Worm (Caenorhabditis elegans) whole organism, L3 larva: Measurements from ENCODE around the gene C53C11.1.

Experiments
- ama-1 ChIP-seq: fragments of 150-350 bp; optimal IDR thresholded peaks from 2 replicates; lab custom pipeline; 2018
- elt-2 ChIP-seq: sonication (generic microtip); optimal IDR thresholded peaks from 2 replicates; lab custom pipeline; 2016; ENCODE audit warnings: missing genetic modification reagents, mild to moderate bottlenecking, missing genetic modification characterization, missing compliant biosample characterization
- mml-1 ChIP-seq: fragments of 150-350 bp; sonication (generic microtip); optimal IDR thresholded peaks from 3 replicates; lab custom pipeline; 2014; ENCODE audit warnings: missing biosample characterization, missing genetic modification characterization
- nhr-11 ChIP-seq: fragments of 150-350 bp; optimal IDR thresholded peaks from 2 replicates; lab custom pipeline; 2014; ENCODE audit warnings: missing biosample characterization, missing genetic modification characterization
- nhr-12 ChIP-seq: fragments of 150-350 bp; optimal IDR thresholded peaks from 2 replicates; lab custom pipeline; 2014; ENCODE audit warnings: missing biosample characterization, missing genetic modification characterization
- nhr-237 ChIP-seq: fragments of 150-350 bp; optimal IDR thresholded peaks from 2 replicates; lab custom pipeline; 2014; ENCODE audit warnings: missing biosample characterization, missing genetic modification characterization
- pha-4 ChIP-seq: fragments of 150-350 bp; optimal IDR thresholded peaks from 2 replicates; lab custom pipeline; 2014; ENCODE audit warnings: missing biosample characterization, missing genetic modification reagents, missing genetic modification characterization
- snpc-4 ChIP-seq: fragments of 150-350 bp; optimal IDR thresholded peaks from 2 replicates; lab custom pipeline; 2014; ENCODE audit warnings: missing biosample characterization, missing genetic modification characterization
- ztf-11 ChIP-seq: fragments of 150-350 bp; optimal IDR thresholded peaks from 2 replicates; lab custom pipeline; 2014; ENCODE audit warnings: missing biosample characterization, missing genetic modification characterization

ce11 chrX:17294728-17295127 is 45.9 kb upstream of the C53C11.1 start, which contains the start of gene C33E10.8:
- TF ChIP-seq nhr-237 (no peak), ztf-11 (tag; lab: Kevin White, UChicago) (no peak), ama-1 (lab: Kevin White, UChicago) (no peak), mml-1 (tag; lab: Kevin White, UChicago) (no peak), pha-4 (tag; lab: Kevin White, UChicago) (no peak), nhr-12 (tag; lab: Kevin White, UChicago) (no peak), snpc-4 (tag; lab: Kevin White, UChicago) (no peak), elt-2 (tag; lab: Kevin White, UChicago) (no peak), nhr-11 (no peak)
